Worm (Caenorhabditis elegans): ENCODE measurements around the gene ZC513.2.

DNA sequence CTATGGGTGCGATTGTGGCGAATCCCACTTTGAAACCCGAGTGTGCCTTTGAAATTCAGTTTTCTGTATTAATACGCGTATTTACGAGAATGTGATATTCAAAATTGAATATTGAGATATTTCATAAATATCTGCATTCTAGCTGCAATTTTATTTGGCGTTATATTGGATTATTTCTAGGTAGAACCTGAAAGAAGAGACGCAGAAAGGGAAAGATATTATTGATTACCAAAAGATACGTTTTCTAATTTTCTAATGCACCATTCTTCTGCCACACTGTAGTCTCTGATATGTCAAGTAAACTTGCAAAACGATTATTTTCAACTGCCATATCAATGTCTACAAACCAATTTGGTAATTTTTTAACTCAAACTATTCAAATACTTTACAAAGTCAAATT, 32.2 kb upstream of the ZC513.2 start, which contains the start of gene ech-3:
- TF ChIP-seq madf-5 (GFP tag; IDR thresholded peaks at IDR 0.05), result no peak
- no peak for TF ChIP-seq unc-62 (GFP tag; optimal IDR thresholded peaks at IDR 0.05 in 1 of 2)
- no peak for TF ChIP-seq unc-62 (tag; optimal IDR thresholded peaks at IDR 0.05)
- TF ChIP-seq snpc-4 (tag; optimal IDR thresholded peaks at IDR 0.05), result no peak
- no peak for TF ChIP-seq fkh-10 (GFP tag; optimal IDR thresholded peaks at IDR 0.05)

Measured in whole organism, L4 larva.